Fruit fly (Drosophila melanogaster) whole organism, prepupa: ENCODE measurements around the gene Zn72D.

Experiments used
- Blimp-1 ChIP-seq: fragments of 200-800 bp; sonication (Bioruptor generic); optimal IDR thresholded peaks from 3 replicates; lab custom pipeline; 2017; ENCODE audit warnings: missing biosample characterization, missing genetic modification characterization, mild to moderate bottlenecking, moderate library complexity, missing genetic modification reagents
- CG10631 ChIP-seq: fragments of 200-800 bp; sonication (Bioruptor generic); optimal IDR thresholded peaks from 2 replicates; lab custom pipeline; 2016; ENCODE audit warnings: missing biosample characterization, missing genetic modification characterization
- CG10669 ChIP-seq: fragments of 200-800 bp; sonication (Bioruptor generic); optimal IDR thresholded peaks from 3 replicates; lab custom pipeline; 2018; ENCODE audit warnings: missing biosample characterization, mild to moderate bottlenecking, missing genetic modification characterization, moderate library complexity
- CG11762 ChIP-seq: fragments of 200-800 bp; sonication (Bioruptor generic); optimal IDR thresholded peaks from 3 replicates; lab custom pipeline; 2016; ENCODE audit warnings: missing biosample characterization, missing genetic modification characterization; ENCODE audit not compliant: insufficient read depth
- CG11902 ChIP-seq: fragments of 200-800 bp; sonication (Bioruptor generic); optimal IDR thresholded peaks from 3 replicates; lab custom pipeline; 2016; ENCODE audit warnings: missing biosample characterization, missing genetic modification characterization
- CG15336 ChIP-seq: fragments of 200-800 bp; sonication (Bioruptor generic); IDR thresholded peaks from 2 replicates; pipeline ENCODE4 v1.3.6; 2022; ENCODE audit warnings: missing biosample characterization, missing genetic modification characterization
- CG1621 ChIP-seq: fragments of 200-800 bp; sonication (Bioruptor generic); optimal IDR thresholded peaks from 3 replicates; lab custom pipeline; 2018; ENCODE audit warnings: missing biosample characterization, mild to moderate bottlenecking, missing genetic modification characterization
- CG3032 ChIP-seq: fragments of 200-800 bp; optimal IDR thresholded peaks from 2 replicates; lab custom pipeline; 2019; ENCODE audit warnings: missing biosample characterization, mild to moderate bottlenecking, missing genetic modification characterization, moderate library complexity
- CG32006 ChIP-seq: fragments of 200-800 bp; sonication (Bioruptor generic); optimal IDR thresholded peaks from 3 replicates; lab custom pipeline; 2017; ENCODE audit warnings: missing biosample characterization, mild to moderate bottlenecking, missing genetic modification characterization
- CG3919 ChIP-seq: fragments of 200-800 bp; sonication (Bioruptor generic); optimal IDR thresholded peaks from 3 replicates; lab custom pipeline; 2016; ENCODE audit warnings: missing biosample characterization, missing genetic modification characterization
- CG6163 ChIP-seq: fragments of 200-800 bp; sonication (Bioruptor generic); IDR thresholded peaks from 3 replicates; pipeline ENCODE4 v1.3.6; 2022; ENCODE audit warnings: missing biosample characterization, missing genetic modification characterization
- CG6276 ChIP-seq: fragments of 200-800 bp; sonication (Bioruptor generic); optimal IDR thresholded peaks from 2 replicates; lab custom pipeline; 2017; ENCODE audit warnings: missing biosample characterization, mild to moderate bottlenecking, missing genetic modification characterization
- CG6792 ChIP-seq: fragments of 200-800 bp; sonication (Bioruptor generic); optimal IDR thresholded peaks from 3 replicates; lab custom pipeline; 2016; ENCODE audit warnings: missing biosample characterization, missing genetic modification characterization
- CG6854 ChIP-seq: fragments of 200-800 bp; sonication (Bioruptor generic); optimal IDR thresholded peaks from 2 replicates; lab custom pipeline; 2017; ENCODE audit warnings: missing biosample characterization, mild to moderate bottlenecking, missing genetic modification characterization
- CG7368 ChIP-seq: fragments of 200-800 bp; sonication (Bioruptor generic); optimal IDR thresholded peaks from 3 replicates; lab custom pipeline; 2016; ENCODE audit warnings: missing biosample characterization, missing genetic modification characterization
- CG8119 ChIP-seq: fragments of 200-800 bp; sonication (Bioruptor generic); IDR thresholded peaks from 3 replicates; pipeline ENCODE4 v1.3.6; 2022; ENCODE audit warnings: missing biosample characterization, missing genetic modification characterization
- Eip78C ChIP-seq: fragments of 200-800 bp; sonication (Bioruptor generic); peaks from one replicate; lab custom pipeline; 2016; ENCODE audit warnings: missing biosample characterization, missing genetic modification characterization
- Eip93F ChIP-seq: fragments of 200-800 bp; sonication (Bioruptor generic); optimal IDR thresholded peaks from 2 replicates; lab custom pipeline; 2016; ENCODE audit warnings: missing biosample characterization, mild to moderate bottlenecking, missing genetic modification characterization
- Ets96B ChIP-seq: fragments of 200-800 bp; optimal IDR thresholded peaks from 2 replicates; lab custom pipeline; 2019; ENCODE audit warnings: missing biosample characterization, mild to moderate bottlenecking, missing genetic modification characterization, moderate library complexity
- Gug ChIP-seq: fragments of 200-800 bp; sonication (Bioruptor generic); IDR thresholded peaks from 2 replicates; pipeline ENCODE4 v1.3.6; 2022; ENCODE audit warnings: missing biosample characterization, missing genetic modification characterization
- Hr4 ChIP-seq: fragments of 200-800 bp; sonication (Bioruptor generic); optimal IDR thresholded peaks from 3 replicates; lab custom pipeline; 2016; ENCODE audit warnings: missing biosample characterization, missing genetic modification characterization
- Lpt ChIP-seq: fragments of 200-800 bp; sonication (Bioruptor generic); optimal IDR thresholded peaks from 3 replicates; lab custom pipeline; 2016; ENCODE audit warnings: missing biosample characterization, missing genetic modification characterization
- Met ChIP-seq: fragments of 200-800 bp; sonication (Bioruptor generic); optimal IDR thresholded peaks from 3 replicates; lab custom pipeline; 2016; ENCODE audit warnings: missing biosample characterization, missing genetic modification characterization
- OdsH ChIP-seq: fragments of 200-800 bp; sonication (Bioruptor generic); optimal IDR thresholded peaks from 3 replicates; lab custom pipeline; 2016; ENCODE audit warnings: missing biosample characterization, missing genetic modification characterization
- Sox102F ChIP-seq: fragments of 200-800 bp; sonication (Bioruptor generic); optimal IDR thresholded peaks from 2 replicates; lab custom pipeline; 2016; ENCODE audit warnings: missing biosample characterization, mild to moderate bottlenecking, missing genetic modification characterization
- Sox14 ChIP-seq: fragments of 200-800 bp; sonication (Bioruptor generic); optimal IDR thresholded peaks from 3 replicates; lab custom pipeline; 2016; ENCODE audit warnings: missing biosample characterization, missing genetic modification characterization
- achi ChIP-seq: fragments of 200-800 bp; sonication (Bioruptor generic); optimal IDR thresholded peaks from 3 replicates; lab custom pipeline; 2016; ENCODE audit warnings: missing biosample characterization, missing genetic modification characterization
- acj6 ChIP-seq: fragments of 200-800 bp; sonication (Bioruptor generic); optimal IDR thresholded peaks from 3 replicates; lab custom pipeline; 2016; ENCODE audit warnings: missing biosample characterization, missing genetic modification characterization
- cyc ChIP-seq: fragments of 200-800 bp; sonication (Bioruptor generic); optimal IDR thresholded peaks from 3 replicates; lab custom pipeline; 2016; ENCODE audit warnings: missing biosample characterization, missing genetic modification characterization
- dac ChIP-seq: fragments of 200-800 bp; sonication (Bioruptor generic); optimal IDR thresholded peaks from 2 replicates; lab custom pipeline; 2017; ENCODE audit warnings: missing biosample characterization, mild to moderate bottlenecking, missing genetic modification characterization
- dsx ChIP-seq: fragments of 200-800 bp; optimal IDR thresholded peaks from 3 replicates; lab custom pipeline; 2019; ENCODE audit warnings: missing biosample characterization, mild to moderate bottlenecking, missing genetic modification characterization, moderate library complexity; ENCODE audit not compliant: poor library complexity, severe bottlenecking
- eg ChIP-seq: fragments of 200-800 bp; sonication (Bioruptor generic); IDR thresholded peaks from 3 replicates; pipeline ENCODE4 v1.3.6; 2022; ENCODE audit warnings: missing biosample characterization, missing genetic modification characterization
- esn ChIP-seq: fragments of 200-800 bp; sonication (Bioruptor generic); optimal IDR thresholded peaks from 2 replicates; lab custom pipeline; 2016; ENCODE audit warnings: missing biosample characterization, mild to moderate bottlenecking, missing genetic modification characterization, moderate library complexity
- fd59A ChIP-seq: fragments of 200-800 bp; sonication (Bioruptor generic); optimal IDR thresholded peaks from 2 replicates; lab custom pipeline; 2017; ENCODE audit warnings: missing biosample characterization, mild to moderate bottlenecking, missing genetic modification characterization, missing genetic modification reagents
- fd85E ChIP-seq: fragments of 200-800 bp; sonication (Bioruptor generic); optimal IDR thresholded peaks from 3 replicates; lab custom pipeline; 2016; ENCODE audit warnings: missing biosample characterization, missing genetic modification characterization
- fkh ChIP-seq: fragments of 200-800 bp; sonication (Bioruptor generic); optimal IDR thresholded peaks from 3 replicates; lab custom pipeline; 2017; ENCODE audit warnings: missing biosample characterization, mild to moderate bottlenecking, missing genetic modification characterization, moderate library complexity
- lz ChIP-seq: fragments of 200-800 bp; sonication (Bioruptor generic); optimal IDR thresholded peaks from 3 replicates; lab custom pipeline; 2016; ENCODE audit warnings: missing biosample characterization, missing genetic modification characterization
- pdm3 ChIP-seq: fragments of 200-800 bp; sonication (Bioruptor generic); optimal IDR thresholded peaks from 3 replicates; lab custom pipeline; 2016; ENCODE audit warnings: missing biosample characterization, missing genetic modification characterization
- ss ChIP-seq, 2 experiments: fragments of 200-800 bp; sonication (Bioruptor generic); optimal IDR thresholded peaks; 2 replicates in 1 of 2; 3 replicates in 1 of 2; lab custom pipeline; 2017 to 2018; ENCODE audit warnings: mild to moderate bottlenecking in 2 of 2, missing biosample characterization in 2 of 2, missing genetic modification characterization in 2 of 2, moderate library complexity in 1 of 2
- svp ChIP-seq: fragments of 200-800 bp; sonication (Bioruptor generic); peaks from one replicate; lab custom pipeline; 2016; ENCODE audit warnings: missing biosample characterization, missing genetic modification characterization

The Zn72D gene

DNA sequence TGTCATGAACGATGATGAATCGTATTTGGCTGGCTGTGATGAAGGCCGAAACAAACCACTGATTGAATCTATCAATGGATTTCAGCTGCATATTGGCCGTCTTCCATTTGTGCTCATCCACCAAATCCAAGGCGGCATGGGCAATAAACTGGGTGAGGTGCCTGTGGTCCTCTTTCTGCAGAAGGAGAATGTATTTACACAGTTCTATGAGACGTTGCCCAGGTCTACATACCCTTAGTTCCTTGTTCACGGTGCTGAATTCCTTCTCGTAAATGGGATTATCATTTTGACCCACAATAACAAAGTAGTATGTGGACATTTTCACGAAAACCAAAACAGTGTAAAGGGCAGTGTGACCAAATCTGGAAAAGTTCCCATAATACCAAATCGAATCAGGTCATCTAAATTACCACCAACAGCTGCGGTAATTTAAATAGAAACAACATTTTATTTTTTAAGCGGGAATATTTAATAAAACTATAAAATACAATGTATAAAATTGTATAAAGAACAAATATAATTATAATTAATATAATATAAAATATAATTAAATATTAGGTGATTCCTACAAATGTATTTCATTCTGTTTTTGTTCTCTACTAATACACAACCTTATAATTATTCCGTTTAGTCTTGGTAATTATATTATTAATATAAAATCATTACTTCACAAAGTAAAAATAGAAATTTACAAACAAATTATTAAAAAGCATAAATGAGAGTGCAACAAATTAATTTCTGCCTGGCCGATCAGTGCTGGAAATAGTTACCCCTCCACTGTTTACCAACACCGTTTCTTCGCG lies 19.0 kb upstream of the Zn72D start, which contains the start of the genes Trs20 and elg1 (continued):
- TF ChIP-seq Sox14 (GFP tag; lab: Kevin White, UChicago) (peak; percentile 30), CG6854 (peak; percentile 31), ss (GFP tag; optimal IDR thresholded peaks at IDR 0.05; lab: Kevin White, UChicago) (peak in 1 of 2 experiments; percentile 62), cyc (GFP tag; lab: Kevin White, UChicago) (peak; percentile 11), dsx (peak; percentile 88), Lpt (GFP tag; lab: Kevin White, UChicago) (no peak), Eip78C (GFP tag; lab: Kevin White, UChicago) (no peak), svp (GFP tag; lab: Kevin White, UChicago) (no peak), CG3919 (no peak)

DNA sequence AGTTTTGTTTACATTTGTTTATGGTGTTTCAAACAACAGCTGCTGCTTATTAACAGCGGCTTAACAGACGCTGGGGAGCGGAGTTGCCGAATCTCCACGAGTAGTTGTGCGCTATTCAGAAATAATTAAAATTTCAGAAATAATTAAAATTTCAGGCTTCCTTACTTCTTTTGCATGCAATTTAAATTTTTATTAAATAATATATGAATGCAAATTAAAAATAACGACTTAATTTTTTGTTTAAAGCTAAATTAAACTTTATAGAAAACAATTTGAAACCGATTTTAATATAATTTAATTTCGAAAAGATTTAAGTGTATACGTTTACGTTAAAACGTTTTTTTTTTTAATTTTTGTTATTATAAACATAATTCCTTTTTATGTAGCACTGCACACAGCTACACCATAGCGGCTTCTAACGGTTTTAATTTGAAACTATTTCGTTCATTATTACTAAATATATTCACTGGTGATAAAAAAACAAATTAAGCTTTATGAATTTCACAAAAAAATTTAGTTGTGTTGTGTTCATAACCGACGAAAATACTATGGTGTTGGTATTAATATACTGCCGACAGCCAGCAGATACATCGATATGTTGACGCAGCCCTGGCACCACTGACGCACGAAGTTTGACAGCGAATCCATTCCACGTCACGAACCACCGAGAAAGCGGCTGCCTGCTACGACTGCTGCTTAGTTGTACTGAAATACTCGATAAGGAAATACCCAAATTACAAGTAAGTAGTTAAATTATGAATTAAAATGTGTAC lies 16.7 kb upstream of the Zn72D start, which contains the start of gene SsRbeta:
Gene SsRbeta (plus strand): TSS at position 645 of the 773 bp plus-strand sequence.
- TF ChIP-seq pdm3 (GFP tag; lab: Kevin White, UChicago) (no peak), CG10669 (GFP tag; lab: Kevin White, UChicago) (no peak), Gug (GFP tag; lab: Robert Waterston, UW) (peak; percentile 33), fd59A (GFP tag; lab: Kevin White, UChicago) (no peak), Lpt (GFP tag; lab: Kevin White, UChicago) (no peak), lz (no peak), CG1621 (tag; lab: Kevin White, UChicago) (no peak), Blimp-1 (no peak), Eip93F (GFP tag; lab: Kevin White, UChicago) (peak; percentile 78), esn (GFP tag; lab: Kevin White, UChicago) (peak; percentile 19), dsx (no peak), CG6792 (GFP tag; lab: Kevin White, UChicago) (no peak), Sox14 (GFP tag; lab: Kevin White, UChicago) (no peak), CG7368 (GFP tag; lab: Kevin White, UChicago) (no peak), cyc (GFP tag; lab: Kevin White, UChicago) (no peak), achi (GFP tag; lab: Kevin White, UChicago) (peak; percentile 100), Ets96B (tag; lab: Kevin White, UChicago) (no peak), Sox102F (GFP tag; lab: Kevin White, UChicago) (no peak), CG15336 (peak; percentile 41), Hr4 (no peak), fd85E (GFP tag; lab: Kevin White, UChicago) (no peak), CG8119 (GFP tag; lab: Robert Waterston, UW) (peak; percentile 19), CG11762 (no peak), CG10631 (GFP tag; lab: Kevin White, UChicago) (peak; percentile 18), CG11902 (no peak), CG6163 (GFP tag; lab: Robert Waterston, UW) (peak; percentile 20), svp (GFP tag; lab: Kevin White, UChicago) (no peak), CG6276 (GFP tag; lab: Kevin White, UChicago) (no peak), Met (GFP tag; lab: Kevin White, UChicago) (peak; percentile 26), CG3032 (tag; lab: Kevin White, UChicago) (peak; percentile 13), CG32006 (GFP tag; lab: Kevin White, UChicago) (no peak), Eip78C (GFP tag; lab: Kevin White, UChicago) (peak; percentile 75), dac (GFP tag; lab: Kevin White, UChicago) (no peak), eg (GFP tag; lab: Robert Waterston, UW) (peak; percentile 63), fkh (peak; percentile 51), OdsH (GFP tag; lab: Kevin White, UChicago) (peak; percentile 43), acj6 (peak; percentile 38)
